Worm (Caenorhabditis elegans) whole organism, L4 larva: ENCODE measurements around the gene picd-1.

Experiments
- T20F7.1 ChIP-seq: fragments of 200-800 bp; sonication (Bioruptor generic); optimal IDR thresholded peaks from 2 replicates; lab custom pipeline; 2018; ENCODE audit warnings: mild to moderate bottlenecking, missing genetic modification characterization, missing compliant biosample characterization
- T26A8.4 ChIP-seq: fragments of 200-800 bp; sonication (Bioruptor generic); IDR thresholded peaks from 2 replicates; pipeline ENCODE4 v1.3.6; 2022; ENCODE audit warnings: missing genetic modification characterization, missing compliant biosample characterization
- Y105C5A.15 ChIP-seq: fragments of 200-800 bp; sonication (Bioruptor generic); IDR thresholded peaks from 2 replicates; pipeline ENCODE4 v1.3.6; 2022; ENCODE audit warnings: missing genetic modification characterization, missing compliant biosample characterization
- ZK337.2 ChIP-seq: fragments of 200-800 bp; sonication (Bioruptor generic); IDR thresholded peaks from 2 replicates; pipeline ENCODE4 v1.3.6; 2022; ENCODE audit warnings: missing genetic modification reagents, missing genetic modification characterization, missing compliant biosample characterization
- aha-1 ChIP-seq: fragments of 150-350 bp; peaks from one replicate; lab custom pipeline; 2014; ENCODE audit warnings: missing biosample characterization, missing genetic modification characterization
- ceh-62 ChIP-seq: sonication (generic microtip); optimal IDR thresholded peaks from 2 replicates; lab custom pipeline; 2017; ENCODE audit warnings: missing biosample characterization, missing genetic modification characterization
- ces-1 ChIP-seq: fragments of 150-350 bp; sonication (generic microtip); optimal IDR thresholded peaks from 4 replicates; lab custom pipeline; 2014; ENCODE audit warnings: missing biosample characterization, missing genetic modification reagents, missing genetic modification characterization
- cey-2 ChIP-seq: sonication (generic microtip); optimal IDR thresholded peaks from 3 replicates; lab custom pipeline; 2017; ENCODE audit warnings: missing genetic modification characterization, mild to moderate bottlenecking, missing compliant biosample characterization, antibody characterized with exemption, borderline replicate concordance; ENCODE audit not compliant: insufficient read depth
- daf-16 ChIP-seq, 3 experiments: sonication (generic microtip); optimal IDR thresholded peaks; 2 replicates each; lab custom pipeline; 2016 to 2017; ENCODE audit warnings: missing genetic modification characterization in 3 of 3, missing genetic modification reagents in 3 of 3, mild to moderate bottlenecking in 2 of 3, missing compliant biosample characterization in 2 of 3, missing biosample characterization in 1 of 3, moderate library complexity in 1 of 3
- dpl-1 ChIP-seq: fragments of 150-350 bp; optimal IDR thresholded peaks from 2 replicates; lab custom pipeline; 2014; ENCODE audit warnings: missing biosample characterization, missing genetic modification reagents, missing genetic modification characterization
- hlh-11 ChIP-seq: fragments of 200-800 bp; sonication (Bioruptor generic); optimal IDR thresholded peaks from 2 replicates; lab custom pipeline; 2018; ENCODE audit warnings: mild to moderate bottlenecking, missing genetic modification characterization, missing compliant biosample characterization
- hmg-1.1 ChIP-seq: fragments of 200-800 bp; sonication (Bioruptor generic); IDR thresholded peaks from 2 replicates; pipeline ENCODE4 v1.3.6; 2022; ENCODE audit warnings: missing genetic modification reagents, missing genetic modification characterization, missing compliant biosample characterization
- jun-1 ChIP-seq: fragments of 150-350 bp; optimal IDR thresholded peaks from 2 replicates; lab custom pipeline; 2014; ENCODE audit warnings: missing biosample characterization, missing genetic modification reagents, missing genetic modification characterization
- madf-9 ChIP-seq: fragments of 200-800 bp; sonication (Bioruptor generic); conservative IDR thresholded peaks from 2 replicates; pipeline ENCODE4 v1.3.6; 2022; ENCODE audit warnings: missing genetic modification reagents, missing genetic modification characterization, missing compliant biosample characterization
- mes-2 ChIP-seq: sonication (generic microtip); optimal IDR thresholded peaks from 2 replicates; lab custom pipeline; 2016; ENCODE audit warnings: missing genotype, mild to moderate bottlenecking, missing genetic modification characterization, missing compliant biosample characterization; ENCODE audit not compliant: poor library complexity, severe bottlenecking
- nhr-11 ChIP-seq: fragments of 150-350 bp; optimal IDR thresholded peaks from 2 replicates; lab custom pipeline; 2014; ENCODE audit warnings: missing biosample characterization, missing genetic modification characterization
- nhr-48 ChIP-seq: sonication (generic microtip); optimal IDR thresholded peaks from 2 replicates; lab custom pipeline; 2016; ENCODE audit warnings: mild to moderate bottlenecking, missing genetic modification characterization, missing compliant biosample characterization
- nhr-6 ChIP-seq: fragments of 150-350 bp; optimal IDR thresholded peaks from 2 replicates; lab custom pipeline; 2014; ENCODE audit warnings: missing biosample characterization, missing genetic modification characterization
- rbr-2 ChIP-seq: sonication (generic microtip); optimal IDR thresholded peaks from 2 replicates; lab custom pipeline; 2016; ENCODE audit warnings: missing genotype, missing genetic modification characterization, missing compliant biosample characterization
- saeg-2 ChIP-seq: fragments of 200-800 bp; sonication (Bioruptor generic); IDR thresholded peaks from 2 replicates; pipeline ENCODE4 v1.3.6; 2022; ENCODE audit warnings: missing genetic modification reagents, missing genetic modification characterization, missing compliant biosample characterization
- unc-130 ChIP-seq: sonication (generic microtip); optimal IDR thresholded peaks from 2 replicates; lab custom pipeline; 2016; ENCODE audit warnings: missing genetic modification reagents, missing genetic modification characterization, missing compliant biosample characterization
- unc-62 ChIP-seq, 3 experiments: fragments of 150-350 bp in 1 of 3; sonication (generic microtip); optimal IDR thresholded peaks in 2 of 3; peaks in 1 of 3; 1 replicate in 1 of 3; 2 replicates in 2 of 3; lab custom pipeline; 2014 to 2017; ENCODE audit warnings: missing biosample characterization in 3 of 3, missing genetic modification characterization in 3 of 3, missing genetic modification reagents in 3 of 3, missing genotype in 1 of 3

picd-1 gene

DNA sequence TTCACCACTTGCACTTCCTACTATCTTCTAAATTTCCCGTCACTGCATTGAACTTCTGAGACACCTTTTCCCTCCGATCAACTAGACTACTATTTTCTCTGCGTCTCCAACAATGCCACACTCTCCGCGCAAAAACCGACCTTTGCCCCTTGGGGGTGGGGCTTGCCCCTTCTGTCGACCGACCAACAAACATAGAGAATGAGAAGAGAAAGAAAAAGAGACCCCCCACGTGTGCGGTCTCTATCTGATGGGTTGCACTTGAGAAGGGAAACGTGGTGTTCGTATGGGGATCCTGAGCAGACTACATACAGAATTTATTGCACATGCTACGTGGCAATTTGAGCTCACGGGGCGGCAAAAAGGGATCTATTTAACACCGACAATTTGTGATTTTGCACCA, 50.6 kb downstream of the picd-1 start (continued):
- TF ChIP-seq nhr-48 (tag; lab: Kevin White, UChicago) (peak; percentile 40), ceh-62 (tag; lab: Kevin White, UChicago) (no peak)
- TF ChIP-seq, all 104 proteins: peak for 15

DNA sequence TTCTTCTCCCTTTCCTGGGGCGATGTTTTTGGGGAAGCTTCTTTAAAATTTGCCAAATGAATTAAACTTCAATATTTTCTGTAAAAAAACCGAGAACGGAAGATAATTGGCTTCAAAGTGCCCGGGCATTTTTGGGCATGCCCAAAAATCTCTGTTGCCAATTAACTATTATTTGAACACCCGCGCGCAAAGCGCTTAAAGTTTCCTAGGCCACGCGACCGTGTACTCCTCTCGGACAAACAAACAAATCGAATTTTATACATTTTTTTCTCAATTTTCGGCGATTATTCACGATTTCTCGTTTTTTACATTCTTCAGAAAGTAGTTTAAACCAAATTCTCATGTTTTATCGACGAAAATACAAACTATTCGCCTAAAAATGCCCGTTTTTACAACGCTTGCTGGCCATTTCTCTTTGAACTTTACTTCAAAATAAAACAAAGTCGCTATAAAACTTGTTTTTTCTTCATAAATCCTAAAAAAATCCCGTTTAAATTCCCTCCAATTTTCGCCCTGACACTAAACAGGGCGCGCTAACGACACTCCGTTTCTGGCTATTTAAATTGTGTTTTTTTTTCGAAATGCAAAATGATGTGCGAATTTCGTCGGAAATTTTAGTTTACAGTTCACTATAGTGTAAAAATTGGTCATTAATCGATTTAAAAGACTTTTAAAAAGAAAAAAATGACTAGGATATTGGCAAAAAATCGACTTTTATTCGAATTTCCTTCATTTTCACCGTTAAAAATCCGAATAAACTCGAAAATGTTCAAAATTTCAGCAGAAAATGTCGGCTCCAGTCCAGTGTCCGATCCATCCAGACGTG, 51.6 kb downstream of the picd-1 start, which contains the start of gene ttb-1:
Gene ttb-1, plus strand, starts transcription at position 776 of the 826 bp plus-strand sequence.
- peak; percentile 4 for TF ChIP-seq rbr-2 (tag; lab: Kevin White, UChicago)
- TF ChIP-seq T20F7.1 (GFP tag; lab: Kevin White, UChicago) = peak; percentile 98
- TF ChIP-seq unc-62 (GFP tag; optimal IDR thresholded peaks at IDR 0.05 in 1 of 2; lab: Kevin White, UChicago) = no peak
- TF ChIP-seq unc-62 (tag; optimal IDR thresholded peaks at IDR 0.05; lab: Kevin White, UChicago) = no peak
- TF ChIP-seq mes-2 (tag; lab: Kevin White, UChicago) = peak; percentile 89
- TF ChIP-seq T26A8.4 (GFP tag; lab: Robert Waterston, UW) = no peak
- TF ChIP-seq Y105C5A.15 (GFP tag; lab: Robert Waterston, UW) = no peak
- TF ChIP-seq dpl-1 (GFP tag; lab: Kevin White, UChicago) = peak; percentile 91
- peak; percentile 27 for TF ChIP-seq unc-130 (GFP tag; lab: Kevin White, UChicago)
- 0 out of 2 replicates have a peak, but pooled peaks have one; percentile 12 for TF ChIP-seq hmg-1.1 (GFP tag; lab: Robert Waterston, UW)
- 0 out of 2 replicates have a peak, but pooled peaks have one; percentile 7 for TF ChIP-seq madf-9 (GFP tag; lab: Robert Waterston, UW)
- no peak for TF ChIP-seq daf-16 (GFP tag; optimal IDR thresholded peaks at IDR 0.05; lab: Kevin White, UChicago)
- TF ChIP-seq daf-16 (tag; optimal IDR thresholded peaks at IDR 0.05; lab: Kevin White, UChicago) = peak; percentile 2
- peak; percentile 76 for TF ChIP-seq aha-1 (tag; lab: Kevin White, UChicago)

DNA sequence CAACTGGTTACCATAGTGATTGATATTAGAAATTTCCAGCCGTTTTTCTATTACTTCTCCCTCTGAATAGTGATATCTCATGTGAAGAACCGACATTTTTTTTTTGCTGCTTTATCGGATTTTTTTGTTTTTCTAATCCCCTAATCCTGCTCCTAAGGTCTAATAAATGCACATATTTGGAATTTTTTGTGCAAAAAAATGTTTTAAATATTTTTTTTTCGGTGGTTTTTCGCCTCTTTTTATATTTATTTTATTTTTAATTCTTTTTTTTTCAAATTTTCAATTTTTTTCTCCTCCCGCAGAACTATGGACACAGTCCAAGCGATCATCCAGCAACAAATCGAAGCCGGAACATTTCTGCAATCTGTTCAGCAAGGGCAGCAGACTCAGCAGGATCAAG, 62.1 kb downstream of the picd-1 start, which contains the start of gene Y108G3AL.2:
Gene Y108G3AL.2, plus strand, starts transcription at position 301 of the 400 bp plus-strand sequence.
- TF ChIP-seq rbr-2 (tag; lab: Kevin White, UChicago) (no peak), jun-1 (tag; lab: Kevin White, UChicago) (no peak), nhr-6 (tag; lab: Kevin White, UChicago) (no peak), hlh-11 (tag; lab: Kevin White, UChicago) (no peak), cey-2 (tag; lab: Kevin White, UChicago) (no peak), ces-1 (GFP tag; lab: Kevin White, UChicago) (no peak), nhr-11 (tag; lab: Kevin White, UChicago) (no peak), ZK337.2 (GFP tag; lab: Robert Waterston, UW) (no peak), saeg-2 (GFP tag; lab: Robert Waterston, UW) (no peak)
